Worm (Caenorhabditis elegans) whole organism, late embryonic: ENCODE data around the gene F20B10.3.
A peak's percentile ranks its signal among the peaks of the same experiment; 100 is the strongest.

Experiments used
- K02D7.2 ChIP-seq: sonication (generic microtip); optimal IDR thresholded peaks from 2 replicates; lab custom pipeline; 2017; ENCODE audit warnings: mild to moderate bottlenecking, missing genetic modification characterization, missing compliant biosample characterization
- T23F11.4 ChIP-seq: fragments of 200-800 bp; sonication (Bioruptor generic); optimal IDR thresholded peaks from 2 replicates; lab custom pipeline; 2018; ENCODE audit warnings: mild to moderate bottlenecking, missing genetic modification characterization, missing compliant biosample characterization
- ahr-1 ChIP-seq: sonication (generic microtip); optimal IDR thresholded peaks from 2 replicates; lab custom pipeline; 2016; ENCODE audit warnings: missing genetic modification characterization, missing compliant biosample characterization
- ama-1 ChIP-seq: fragments of 150-350 bp; optimal IDR thresholded peaks from 2 replicates; lab custom pipeline; 2014
- ceh-14 ChIP-seq: sonication (generic microtip); optimal IDR thresholded peaks from 2 replicates; lab custom pipeline; 2016; ENCODE audit warnings: missing genotype, missing genetic modification characterization, missing compliant biosample characterization
- ceh-18 ChIP-seq: sonication (generic microtip); optimal IDR thresholded peaks from 2 replicates; lab custom pipeline; 2016; ENCODE audit warnings: missing genetic modification characterization, missing compliant biosample characterization
- ceh-31 ChIP-seq: sonication (generic microtip); optimal IDR thresholded peaks from 2 replicates; lab custom pipeline; 2016; ENCODE audit warnings: missing genetic modification characterization, missing compliant biosample characterization
- ceh-48 ChIP-seq: sonication (generic microtip); optimal IDR thresholded peaks from 2 replicates; lab custom pipeline; 2016; ENCODE audit warnings: missing genetic modification characterization, inconsistent platforms, missing compliant biosample characterization
- ceh-9 ChIP-seq: sonication (generic microtip); optimal IDR thresholded peaks from 2 replicates; lab custom pipeline; 2016; ENCODE audit warnings: mild to moderate bottlenecking, missing genetic modification characterization, inconsistent platforms, missing compliant biosample characterization
- che-1 ChIP-seq: sonication (generic microtip); optimal IDR thresholded peaks from 2 replicates; lab custom pipeline; 2016; ENCODE audit warnings: mild to moderate bottlenecking, missing genetic modification characterization, missing compliant biosample characterization
- dve-1 ChIP-seq: sonication (generic microtip); optimal IDR thresholded peaks from 2 replicates; lab custom pipeline; 2017; ENCODE audit warnings: antibody characterized with exemption, mild to moderate bottlenecking, missing genetic modification characterization, missing compliant biosample characterization
- elt-2 ChIP-seq: sonication (generic microtip); optimal IDR thresholded peaks from 2 replicates; lab custom pipeline; 2016; ENCODE audit warnings: missing genetic modification reagents, missing genetic modification characterization, missing compliant biosample characterization
- eyg-1 ChIP-seq: sonication (generic microtip); optimal IDR thresholded peaks from 2 replicates; lab custom pipeline; 2016; ENCODE audit warnings: missing genotype, missing genetic modification characterization, missing compliant biosample characterization
- fkh-10 ChIP-seq: fragments of 150-350 bp; optimal IDR thresholded peaks from 2 replicates; lab custom pipeline; 2014; ENCODE audit warnings: missing biosample characterization, missing genetic modification reagents, missing genetic modification characterization
- gmeb-2 ChIP-seq: sonication (generic microtip); optimal IDR thresholded peaks from 2 replicates; lab custom pipeline; 2016; ENCODE audit warnings: missing genetic modification characterization, inconsistent platforms, missing compliant biosample characterization
- hlh-15 ChIP-seq: sonication (generic microtip); optimal IDR thresholded peaks from 2 replicates; lab custom pipeline; 2016; ENCODE audit warnings: missing genetic modification characterization, missing compliant biosample characterization
- madf-2 ChIP-seq: sonication (generic microtip); optimal IDR thresholded peaks from 2 replicates; lab custom pipeline; 2017; ENCODE audit warnings: missing genetic modification characterization, missing compliant biosample characterization
- nfya-1 ChIP-seq: sonication (generic microtip); optimal IDR thresholded peaks from 2 replicates; lab custom pipeline; 2017; ENCODE audit warnings: missing genetic modification characterization, mild to moderate bottlenecking, missing compliant biosample characterization, antibody characterized with exemption, moderate library complexity
- nhr-11 ChIP-seq: fragments of 150-350 bp; optimal IDR thresholded peaks from 2 replicates; lab custom pipeline; 2014; ENCODE audit warnings: missing biosample characterization, missing genetic modification characterization
- npax-4 ChIP-seq: sonication (generic microtip); optimal IDR thresholded peaks from 2 replicates; lab custom pipeline; 2016; ENCODE audit warnings: missing genetic modification characterization, missing compliant biosample characterization
- pag-3 ChIP-seq: sonication (generic microtip); optimal IDR thresholded peaks from 2 replicates; lab custom pipeline; 2016; ENCODE audit warnings: missing compliant biosample characterization, missing genetic modification characterization, borderline replicate concordance
- pat-9 ChIP-seq: fragments of 200-800 bp; sonication (Bioruptor generic); optimal IDR thresholded peaks from 2 replicates; lab custom pipeline; 2018; ENCODE audit warnings: mild to moderate bottlenecking, missing genetic modification characterization, moderate library complexity, missing compliant biosample characterization
- pax-1 ChIP-seq: fragments of 150-350 bp; optimal IDR thresholded peaks from 2 replicates; lab custom pipeline; 2014; ENCODE audit warnings: missing biosample characterization, missing genetic modification characterization
- pha-2 ChIP-seq: sonication (generic microtip); optimal IDR thresholded peaks from 2 replicates; lab custom pipeline; 2017; ENCODE audit warnings: mild to moderate bottlenecking, missing genetic modification characterization, missing compliant biosample characterization
- pqm-1 ChIP-seq: sonication (generic microtip); optimal IDR thresholded peaks from 2 replicates; lab custom pipeline; 2016; ENCODE audit warnings: missing genetic modification characterization, missing compliant biosample characterization
- pros-1 ChIP-seq: fragments of 150-350 bp; optimal IDR thresholded peaks from 2 replicates; lab custom pipeline; 2014; ENCODE audit warnings: missing biosample characterization, missing genetic modification reagents, missing genetic modification characterization
- ref-2 ChIP-seq: sonication (generic microtip); optimal IDR thresholded peaks from 2 replicates; lab custom pipeline; 2016; ENCODE audit warnings: missing genetic modification characterization, missing compliant biosample characterization
- sdc-2 ChIP-seq: sonication (generic microtip); optimal IDR thresholded peaks from 2 replicates; lab custom pipeline; 2016; ENCODE audit warnings: missing genotype, missing genetic modification characterization, missing compliant biosample characterization
- sox-4 ChIP-seq: sonication (generic microtip); optimal IDR thresholded peaks from 2 replicates; lab custom pipeline; 2017; ENCODE audit warnings: mild to moderate bottlenecking, missing genetic modification characterization, inconsistent platforms, missing compliant biosample characterization
- tbx-2 ChIP-seq: sonication (generic microtip); optimal IDR thresholded peaks from 2 replicates; lab custom pipeline; 2016; ENCODE audit warnings: missing genetic modification characterization, missing compliant biosample characterization
- tbx-7 ChIP-seq: sonication (generic microtip); optimal IDR thresholded peaks from 2 replicates; lab custom pipeline; 2016; ENCODE audit warnings: missing genotype, missing genetic modification characterization, missing compliant biosample characterization
- unc-3 ChIP-seq, 2 experiments: fragments of 200-800 bp in 1 of 2; sonication (Bioruptor generic) in 1 of 2; sonication (generic microtip) in 1 of 2; conservative IDR thresholded peaks in 1 of 2; optimal IDR thresholded peaks in 1 of 2; 2 replicates each; pipeline versions ENCODE4 v1.3.6 to Lab custom; 2016 to 2022; ENCODE audit warnings: missing compliant biosample characterization in 2 of 2, missing genetic modification characterization in 2 of 2, missing genetic modification reagents in 1 of 2
- unc-42 ChIP-seq: sonication (generic microtip); optimal IDR thresholded peaks from 2 replicates; lab custom pipeline; 2016; ENCODE audit warnings: missing genotype, missing genetic modification characterization, missing compliant biosample characterization
- unc-55 ChIP-seq: sonication (generic microtip); optimal IDR thresholded peaks from 2 replicates; lab custom pipeline; 2017; ENCODE audit warnings: missing biosample characterization, missing genetic modification reagents, missing genetic modification characterization
- ztf-16 ChIP-seq: sonication (generic microtip); optimal IDR thresholded peaks from 2 replicates; lab custom pipeline; 2017; ENCODE audit warnings: missing genetic modification characterization, missing compliant biosample characterization

Gene F20B10.3

DNA sequence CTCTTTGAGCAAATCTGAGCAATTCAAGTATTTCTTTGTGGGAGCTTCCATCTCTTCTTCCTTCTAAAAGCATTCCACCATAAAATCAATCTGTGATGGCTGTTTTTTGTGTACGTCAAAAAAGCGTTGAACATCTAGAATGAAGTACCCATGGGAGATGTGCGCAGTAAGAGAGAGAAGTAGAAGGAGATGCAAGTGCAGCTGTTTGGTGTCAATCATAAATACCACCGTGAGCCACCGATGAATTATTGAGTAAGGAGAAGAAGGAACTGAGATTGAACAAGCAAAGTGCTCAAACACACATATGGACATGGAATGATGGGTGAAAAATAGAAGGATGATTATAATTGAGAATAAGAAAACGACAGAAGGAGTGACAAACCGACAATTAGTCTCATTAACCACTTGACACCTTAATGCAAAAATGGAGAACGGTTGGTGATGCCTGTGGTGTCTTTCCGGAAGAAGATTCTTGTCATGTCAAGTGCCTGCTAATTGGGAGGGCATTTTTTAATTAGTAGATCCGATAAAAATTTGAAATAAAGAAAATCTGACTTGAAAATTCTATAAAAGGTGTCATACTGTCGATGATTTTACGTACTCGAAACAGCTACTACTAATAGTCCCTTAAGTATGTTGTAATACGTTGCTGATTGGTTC lies 24.2 kb downstream of the F20B10.3 start:
- TF ChIP-seq ama-1 (lab: Kevin White, UChicago) (no peak), unc-55 (GFP tag; lab: Kevin White, UChicago) (peak; percentile 85), pax-1 (tag; lab: Kevin White, UChicago) (no peak), unc-42 (tag; lab: Kevin White, UChicago) (peak; percentile 7), dve-1 (tag; lab: Kevin White, UChicago) (no peak), nhr-11 (tag; lab: Kevin White, UChicago) (no peak), hlh-15 (tag; lab: Kevin White, UChicago) (no peak)
- TF ChIP-seq, all 69 proteins: peak for 2

DNA sequence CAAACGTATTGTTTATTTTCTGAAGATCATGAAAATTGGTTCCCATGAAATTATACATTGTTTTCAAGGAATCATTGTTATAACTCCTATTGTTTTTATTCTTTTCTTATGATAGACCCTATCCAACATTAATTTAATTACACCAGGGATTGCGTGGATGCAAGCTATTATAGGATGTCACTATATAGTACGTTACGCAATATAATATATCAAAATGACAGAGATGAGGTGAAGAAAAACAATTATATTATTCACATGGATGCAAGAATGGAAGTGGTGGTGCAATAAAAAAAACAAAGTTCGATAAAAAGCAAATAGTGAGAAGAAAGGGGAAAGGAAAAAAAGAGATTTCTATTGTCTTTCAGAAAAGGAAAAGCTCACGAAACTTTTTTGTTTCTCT lies 25.3 kb downstream of the F20B10.3 start:
- TF ChIP-seq madf-2 (tag; lab: Kevin White, UChicago) (no peak), che-1 (no peak), tbx-2 (tag; lab: Kevin White, UChicago) (no peak), npax-4 (no peak), gmeb-2 (no peak), ahr-1 (tag; lab: Kevin White, UChicago) (no peak), T23F11.4 (no peak), pax-1 (tag; lab: Kevin White, UChicago) (no peak), hlh-15 (tag; lab: Kevin White, UChicago) (no peak), sox-4 (tag; lab: Kevin White, UChicago) (no peak), sdc-2 (tag; lab: Kevin White, UChicago) (no peak), ztf-16 (no peak), ceh-14 (no peak), ref-2 (tag; lab: Kevin White, UChicago) (no peak), nhr-11 (tag; lab: Kevin White, UChicago) (no peak), K02D7.2 (tag; lab: Kevin White, UChicago) (no peak), pha-2 (tag; lab: Kevin White, UChicago) (no peak), fkh-10 (GFP tag; lab: Kevin White, UChicago) (no peak)

DNA sequence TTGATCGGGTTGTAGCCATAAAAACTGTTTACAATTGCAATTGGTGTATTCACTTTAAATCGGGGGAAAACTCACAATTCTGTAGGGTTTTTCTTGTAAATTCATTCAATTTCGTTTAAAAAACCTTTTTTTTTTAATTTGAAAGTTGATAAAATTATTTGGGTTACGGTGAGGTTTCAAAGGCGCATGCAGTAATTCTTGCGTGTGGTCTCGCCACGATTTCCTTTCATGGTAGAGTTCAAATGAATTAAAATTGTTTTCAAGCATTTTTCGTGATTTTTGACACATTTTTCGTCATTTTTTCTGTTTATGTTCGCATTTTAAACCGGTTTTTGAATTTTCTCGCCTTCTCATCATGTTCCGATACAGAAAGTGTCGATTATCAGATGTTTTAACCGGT lies 26.6 kb downstream of the F20B10.3 start:
- TF ChIP-seq pat-9, result no peak
- TF ChIP-seq npax-4, result no peak
- TF ChIP-seq ceh-18 (tag; lab: Kevin White, UChicago), result no peak
- TF ChIP-seq pag-3 (tag; lab: Kevin White, UChicago), result no peak
- TF ChIP-seq unc-3 (GFP tag; conservative IDR thresholded peaks at IDR 0.05; lab: Robert Waterston, UW), result no peak
- no peak for TF ChIP-seq unc-3 (tag; optimal IDR thresholded peaks at IDR 0.05; lab: Kevin White, UChicago)
- TF ChIP-seq ceh-31 (tag; lab: Kevin White, UChicago), result no peak
- TF ChIP-seq eyg-1 (tag; lab: Kevin White, UChicago), result no peak
- TF ChIP-seq ceh-9 (tag; lab: Kevin White, UChicago), result no peak
- TF ChIP-seq nfya-1 (tag; lab: Kevin White, UChicago), result no peak
- TF ChIP-seq T23F11.4, result no peak
- TF ChIP-seq pros-1, result no peak
- no peak for TF ChIP-seq tbx-7 (tag; lab: Kevin White, UChicago)
- no peak for TF ChIP-seq unc-55 (GFP tag; lab: Kevin White, UChicago)
- TF ChIP-seq che-1, result no peak
- TF ChIP-seq dve-1 (tag; lab: Kevin White, UChicago), result no peak

DNA sequence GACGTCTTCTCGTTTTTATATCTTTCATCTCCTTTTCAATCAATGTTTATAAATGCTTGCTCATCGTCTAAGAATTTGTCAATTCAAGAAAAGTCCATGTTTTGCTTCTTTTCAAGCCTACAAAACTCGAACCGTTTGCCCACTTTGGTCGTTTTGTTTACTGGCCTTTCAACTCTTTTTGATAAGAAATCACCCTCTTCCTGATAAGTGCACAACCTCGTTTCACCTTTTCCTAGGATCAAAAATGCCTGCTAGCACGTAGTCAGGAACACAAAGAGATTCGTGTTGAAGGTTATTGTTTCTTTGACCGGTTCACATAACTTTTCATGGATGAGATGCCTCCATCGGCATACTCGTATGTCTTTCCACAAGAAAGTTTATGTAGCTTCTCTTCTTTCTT lies 28.6 kb downstream of the F20B10.3 start:
- no peak for TF ChIP-seq ceh-48 (tag; lab: Kevin White, UChicago)
- TF ChIP-seq tbx-7 (tag; lab: Kevin White, UChicago), result no peak
- peak; percentile 36 for TF ChIP-seq elt-2 (tag; lab: Kevin White, UChicago)
- no peak for TF ChIP-seq pqm-1 (tag; lab: Kevin White, UChicago)
- TF ChIP-seq pag-3 (tag; lab: Kevin White, UChicago), result no peak
- TF ChIP-seq ref-2 (tag; lab: Kevin White, UChicago), result no peak
